Fruit fly (Drosophila melanogaster): ENCODE measurements around the gene Gnpnat.

The Gnpnat gene

DNA sequence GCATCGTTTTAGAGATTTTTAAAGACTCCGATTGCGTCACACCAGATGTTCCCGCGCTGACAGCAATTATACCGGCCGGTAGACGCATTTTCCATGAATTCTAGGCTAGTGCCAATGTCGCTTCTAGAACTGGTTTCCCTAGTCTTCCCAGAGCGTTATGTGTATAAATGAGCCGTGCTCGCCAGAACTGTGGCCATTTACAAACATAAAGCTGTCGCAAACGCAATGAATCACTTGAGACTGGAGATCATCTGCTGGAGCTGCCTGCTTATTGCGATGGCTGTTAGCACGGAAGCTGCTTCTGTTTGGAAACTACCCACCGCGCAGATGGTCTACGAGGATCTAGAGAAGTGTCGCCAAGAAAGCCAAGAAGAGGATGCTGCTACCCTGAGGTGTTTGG lies 23.8 kb upstream of the Gnpnat start, which contains the start of gene Obp99d:
Gene Obp99d, plus strand, starts transcription at position 192 of the 400 bp plus-strand sequence.
- peak in 1 of 2 experiments; percentile 22 for TF ChIP-seq CTCF (optimal IDR thresholded peaks at IDR 0.05)
- TF ChIP-seq CG8478 (optimal IDR thresholded peaks at IDR 0.05) = no peak

dm6 chr3R:29715277-29715676 lies 22.8 kb upstream of the Gnpnat start, which contains the start of gene Dup99B:
Dup99B (minus strand) TSS chr3R:29715377.
- TF ChIP-seq CG8478 (optimal IDR thresholded peaks at IDR 0.05) = no peak
- no peak for TF ChIP-seq CTCF (optimal IDR thresholded peaks at IDR 0.05)

DNA sequence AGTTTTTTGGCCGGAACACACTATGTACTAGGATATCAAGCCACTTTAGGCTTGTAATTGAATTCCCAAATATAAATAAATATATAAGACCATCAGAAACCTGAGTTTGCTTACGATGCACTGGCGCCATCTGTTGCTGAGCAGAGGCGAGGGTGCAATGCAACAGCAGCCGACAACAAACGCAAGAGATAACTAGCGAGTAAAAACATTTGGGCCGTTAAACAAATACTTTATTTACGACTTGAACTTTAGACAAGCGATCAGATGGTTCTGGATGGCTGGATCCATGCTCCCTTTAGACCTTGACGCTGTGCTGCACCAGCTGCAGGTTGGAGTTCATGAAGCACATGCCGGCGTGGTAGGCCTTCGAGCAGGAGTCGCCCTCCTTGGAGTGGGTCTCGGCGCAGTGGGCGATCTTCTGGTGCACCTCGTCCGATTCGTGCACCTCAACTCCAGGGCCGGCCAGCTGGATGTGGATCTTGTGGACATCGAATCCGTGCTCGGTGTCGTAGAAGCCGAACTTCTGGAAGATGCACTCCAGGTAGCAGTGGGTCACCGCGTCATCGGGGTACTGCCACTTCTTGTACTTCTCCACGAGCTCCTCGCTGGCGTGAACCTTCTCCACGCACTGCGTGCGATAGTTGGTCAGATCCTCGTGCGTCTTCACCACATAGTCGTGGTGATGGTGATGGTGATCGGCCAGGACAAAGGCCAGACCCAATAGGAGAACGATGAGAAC lies 21.9 kb upstream of the Gnpnat start:
- TF ChIP-seq CG8478 (optimal IDR thresholded peaks at IDR 0.05) (no peak), CTCF (optimal IDR thresholded peaks at IDR 0.05) (peak; percentile 84 to 88)

- TF ChIP-seq CG8478 (optimal IDR thresholded peaks at IDR 0.05) (no peak), CTCF (optimal IDR thresholded peaks at IDR 0.05) (peak; percentile 96 to 98)
Observed at dm6 chr3R:29716782-29717317, 21.2 kb upstream of the Gnpnat start, which contains the start of gene Obp99b. Obp99b (minus strand) TSS chr3R:29716896.

DNA sequence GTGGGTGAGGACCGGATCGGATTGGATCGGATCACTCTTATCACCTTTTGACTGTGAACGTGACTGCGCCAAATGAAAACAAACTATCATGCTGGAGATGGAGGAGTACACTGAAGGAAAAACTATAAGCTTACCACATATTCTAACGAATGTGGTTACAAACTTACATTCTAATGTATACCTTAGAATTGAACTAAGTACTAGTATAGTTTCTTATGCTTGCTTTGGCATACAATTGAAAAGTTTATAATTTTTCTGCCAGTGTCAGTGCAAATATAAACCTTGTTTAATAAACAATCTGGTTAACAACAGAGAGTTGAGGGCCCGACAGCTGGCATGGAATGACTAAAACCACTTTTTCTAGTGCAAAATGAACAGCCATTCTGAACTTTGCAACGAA lies 20.6 kb upstream of the Gnpnat start:
- TF ChIP-seq CTCF (optimal IDR thresholded peaks at IDR 0.05) = no peak
- TF ChIP-seq CG8478 (optimal IDR thresholded peaks at IDR 0.05) = no peak

dm6 chr3R:29718363-29718762 lies 19.7 kb upstream of the Gnpnat start, which contains the start of gene CG15506:
CG15506 (plus strand) TSS chr3R:29718663.
- TF ChIP-seq CG8478 (optimal IDR thresholded peaks at IDR 0.05) = no peak
- no peak for TF ChIP-seq CTCF (optimal IDR thresholded peaks at IDR 0.05)

DNA sequence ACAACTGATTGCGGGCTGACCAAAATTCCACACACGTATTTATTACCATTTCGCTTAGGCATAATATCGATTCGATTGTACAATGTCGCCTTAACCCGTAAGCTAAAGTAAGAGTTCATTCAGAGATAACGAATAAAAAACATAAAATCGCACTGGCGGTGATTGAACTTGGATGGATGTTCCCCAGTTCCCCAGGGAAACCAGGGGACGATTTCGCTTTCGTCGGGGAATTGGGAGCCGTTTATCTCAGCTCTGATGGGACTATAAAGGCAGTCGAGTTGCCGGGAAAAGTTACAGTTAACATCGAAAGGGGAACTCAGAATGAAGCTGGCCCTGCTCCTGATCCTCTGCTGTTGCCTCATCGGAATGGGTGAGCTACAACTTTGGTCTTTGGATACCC lies 15.8 kb upstream of the Gnpnat start, which contains the start of gene CG34296:
Gene CG34296, plus strand, starts transcription at position 301 of the 400 bp plus-strand sequence.
- TF ChIP-seq CG8478 (optimal IDR thresholded peaks at IDR 0.05) (no peak), CTCF (optimal IDR thresholded peaks at IDR 0.05) (no peak)

DNA sequence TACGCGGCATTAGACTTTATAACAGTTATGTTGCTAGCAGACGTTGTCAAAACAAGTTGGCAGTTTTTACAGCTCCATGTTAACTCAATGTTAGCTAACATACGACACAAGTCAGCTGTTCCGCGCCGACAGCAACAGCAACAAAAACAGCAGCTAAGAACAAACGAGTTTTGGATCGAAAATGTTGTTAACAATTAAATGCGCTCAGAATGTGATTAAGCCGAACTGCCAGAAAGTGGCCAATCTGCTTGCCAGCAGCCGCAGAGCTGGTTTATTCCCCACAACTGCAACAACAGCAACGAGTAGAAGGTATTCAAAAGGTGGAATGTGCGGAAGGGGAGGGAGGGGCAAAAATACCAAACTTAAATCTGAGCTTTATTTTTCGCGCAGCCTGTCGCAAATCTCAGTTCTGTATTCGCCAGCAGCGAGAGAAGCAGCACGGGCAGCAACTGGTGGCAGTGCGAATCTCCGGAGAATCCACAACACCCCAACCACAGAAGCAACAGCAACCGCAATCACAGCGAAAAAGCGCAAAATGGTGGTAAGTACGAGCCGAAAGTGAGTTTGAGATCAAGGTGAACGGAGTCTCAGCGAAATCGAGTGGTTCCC lies 14.9 kb upstream of the Gnpnat start, which contains the start of gene Pcd:
Gene Pcd, plus strand, starts transcription at position 116 of the 609 bp plus-strand sequence.
- TF ChIP-seq CTCF (optimal IDR thresholded peaks at IDR 0.05) = no peak

DNA sequence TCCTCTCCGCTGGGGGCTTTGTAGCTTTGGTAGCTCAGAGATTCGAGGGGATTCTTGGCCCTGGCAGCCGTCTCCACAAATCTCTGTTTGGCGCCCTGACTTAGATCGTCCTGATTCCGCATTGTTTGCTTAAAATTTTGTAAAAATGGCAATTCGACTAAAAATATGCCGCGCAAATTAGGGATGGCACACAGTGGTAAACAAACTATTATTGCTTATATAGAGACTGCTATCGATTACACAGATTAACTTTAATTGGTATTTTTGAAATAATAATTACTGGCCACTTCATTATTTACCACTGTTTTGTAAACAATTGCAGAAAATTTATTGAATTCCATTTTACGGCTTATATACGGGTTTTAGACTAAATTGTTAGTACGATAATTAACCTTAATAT lies 13.3 kb upstream of the Gnpnat start, which contains the start of the genes Naa40 and CG18731:
Gene Naa40, minus strand, starts transcription at position 206 of the 400 bp plus-strand sequence.
Gene CG18731, plus strand, starts transcription at position 283 of the 400 bp plus-strand sequence.
- TF ChIP-seq CTCF (optimal IDR thresholded peaks at IDR 0.05) = no peak
- no peak for TF ChIP-seq CG8478 (optimal IDR thresholded peaks at IDR 0.05)

dm6 chr3R:29725577-29726240 lies 12.4 kb upstream of the Gnpnat start, which contains the start of gene Kul:
Kul (plus strand) TSS chr3R:29725830.
- TF ChIP-seq CTCF (optimal IDR thresholded peaks at IDR 0.05) (peak; percentile 52), CG8478 (optimal IDR thresholded peaks at IDR 0.05) (no peak)

dm6 chr3R:29726277-29726676 lies 11.8 kb upstream of the Gnpnat start:
- no peak for TF ChIP-seq CG8478 (optimal IDR thresholded peaks at IDR 0.05)
- TF ChIP-seq CTCF (optimal IDR thresholded peaks at IDR 0.05) = no peak

- TF ChIP-seq CG8478 (optimal IDR thresholded peaks at IDR 0.05) = no peak
- no peak for TF ChIP-seq CTCF (optimal IDR thresholded peaks at IDR 0.05)
Observed at dm6 chr3R:29736678-29737093, 1.4 kb upstream of the Gnpnat start, which contains the start of the genes CG7601 and CIA30. CG7601 (minus strand) TSS chr3R:29736745. CIA30 (plus strand) TSS chr3R:29736965.

DNA sequence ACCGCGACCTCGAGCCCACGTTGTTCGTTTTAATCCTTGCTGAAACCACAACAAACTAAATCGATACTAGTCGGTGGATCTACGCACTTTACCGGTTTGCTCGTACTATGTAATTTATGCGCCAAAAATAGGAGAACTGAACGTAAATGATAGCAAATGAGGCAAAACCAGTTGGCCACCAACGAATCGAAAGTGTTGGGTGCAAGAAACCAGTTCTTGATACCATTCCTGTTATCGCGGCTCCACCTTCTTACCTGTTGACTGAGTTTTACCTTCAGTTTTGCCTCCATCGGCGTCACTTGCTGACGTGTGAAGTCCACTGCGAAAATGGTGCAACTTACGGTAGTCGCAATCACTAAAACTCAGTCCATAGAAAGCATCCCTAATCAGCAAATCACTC lies 2.0 kb downstream of the Gnpnat start:
- TF ChIP-seq CTCF (optimal IDR thresholded peaks at IDR 0.05) (no peak), CG8478 (optimal IDR thresholded peaks at IDR 0.05) (no peak)

- TF ChIP-seq CG8478 (optimal IDR thresholded peaks at IDR 0.05) (no peak), CTCF (optimal IDR thresholded peaks at IDR 0.05) (peak; percentile 18 to 55)
Observed at dm6 chr3R:29745056-29745455, 7.0 kb downstream of the Gnpnat start, which contains the start of the genes Wdr24 and IntS11. Wdr24 (minus strand) TSS chr3R:29745092. IntS11 (plus strand) TSS chr3R:29745337.
